Worm (Caenorhabditis elegans): Measurements from ENCODE around the gene lite-1.

- TF ChIP-seq him-1 (tag; optimal IDR thresholded peaks at IDR 0.05) (no peak), dao-5 (tag; optimal IDR thresholded peaks at IDR 0.05) (no peak)
Measured at ce11 chrX:6232998-6233626, 2.5 kb upstream of the lite-1 start, which contains the start of gene C14F11.4.

Measured in whole organism, L4/young adult.